Worm (Caenorhabditis elegans) whole organism, late embryonic: Measurements from ENCODE around the gene syp-1.

ENCODE experiments used
- ceh-34 ChIP-seq: sonication (generic microtip); optimal IDR thresholded peaks from 2 replicates; lab custom pipeline; 2016; ENCODE audit warnings: mild to moderate bottlenecking, missing genetic modification characterization, missing compliant biosample characterization
- elt-4 ChIP-seq: sonication (generic microtip); optimal IDR thresholded peaks from 2 replicates; lab custom pipeline; 2016; ENCODE audit warnings: missing genetic modification characterization, missing compliant biosample characterization
- fkh-10 ChIP-seq: fragments of 150-350 bp; optimal IDR thresholded peaks from 2 replicates; lab custom pipeline; 2014; ENCODE audit warnings: missing biosample characterization, missing genetic modification reagents, missing genetic modification characterization
- hlh-13 ChIP-seq: fragments of 200-800 bp; sonication (Bioruptor generic); optimal IDR thresholded peaks from 2 replicates; lab custom pipeline; 2018; ENCODE audit warnings: mild to moderate bottlenecking, missing genetic modification characterization, missing compliant biosample characterization
- hlh-15 ChIP-seq: sonication (generic microtip); optimal IDR thresholded peaks from 2 replicates; lab custom pipeline; 2016; ENCODE audit warnings: missing genetic modification characterization, missing compliant biosample characterization
- madf-2 ChIP-seq: sonication (generic microtip); optimal IDR thresholded peaks from 2 replicates; lab custom pipeline; 2017; ENCODE audit warnings: missing genetic modification characterization, missing compliant biosample characterization
- nfya-1 ChIP-seq: sonication (generic microtip); optimal IDR thresholded peaks from 2 replicates; lab custom pipeline; 2017; ENCODE audit warnings: missing genetic modification characterization, mild to moderate bottlenecking, missing compliant biosample characterization, antibody characterized with exemption, moderate library complexity
- nhr-11 ChIP-seq: fragments of 150-350 bp; optimal IDR thresholded peaks from 2 replicates; lab custom pipeline; 2014; ENCODE audit warnings: missing biosample characterization, missing genetic modification characterization
- rnt-1 ChIP-seq: sonication (generic microtip); optimal IDR thresholded peaks from 2 replicates; lab custom pipeline; 2016; ENCODE audit warnings: missing genetic modification characterization, missing compliant biosample characterization
- sox-2 ChIP-seq: fragments of 200-800 bp; sonication (Bioruptor generic); IDR thresholded peaks from 2 replicates; pipeline ENCODE4 v1.3.6; 2022; ENCODE audit warnings: missing genetic modification reagents, missing genetic modification characterization, missing compliant biosample characterization
- tbx-2 ChIP-seq: sonication (generic microtip); optimal IDR thresholded peaks from 2 replicates; lab custom pipeline; 2016; ENCODE audit warnings: missing genetic modification characterization, missing compliant biosample characterization
- ttx-3 ChIP-seq: sonication (generic microtip); optimal IDR thresholded peaks from 2 replicates; lab custom pipeline; 2016; ENCODE audit warnings: missing genetic modification reagents, missing genetic modification characterization, missing compliant biosample characterization

- TF ChIP-seq nhr-11 (tag; lab: Kevin White, UChicago) (no peak), tbx-2 (tag; lab: Kevin White, UChicago) (no peak), ttx-3 (tag; lab: Kevin White, UChicago) (no peak), sox-2 (no peak), rnt-1 (no peak), nfya-1 (tag; lab: Kevin White, UChicago) (no peak), madf-2 (tag; lab: Kevin White, UChicago) (no peak), elt-4 (no peak), hlh-15 (tag; lab: Kevin White, UChicago) (no peak), fkh-10 (GFP tag; lab: Kevin White, UChicago) (no peak), hlh-13 (GFP tag; lab: Kevin White, UChicago) (no peak), ceh-34 (no peak)
Observed at ce11 chrV:16393728-16394127, 10.3 kb upstream of the syp-1 start, which contains the start of gene srd-63.
